Worm (Caenorhabditis elegans): ENCODE results near the gene ZK355.3.

The ZK355.3 gene

ce11 chrII:2878909-2879308 is 48.5 kb downstream of the ZK355.3 start:
- TF ChIP-seq lin-32 (GFP tag; optimal IDR thresholded peaks at IDR 0.05) = no peak
- no peak for TF ChIP-seq lin-13 (tag; optimal IDR thresholded peaks at IDR 0.05)
- TF ChIP-seq pha-4 (tag; optimal IDR thresholded peaks at IDR 0.05) = no peak
- no peak for TF ChIP-seq elt-3 (tag; optimal IDR thresholded peaks at IDR 0.05)
- TF ChIP-seq nhr-28 (tag; optimal IDR thresholded peaks at IDR 0.05) = no peak
- TF ChIP-seq nhr-237 (tag; optimal IDR thresholded peaks at IDR 0.05) = no peak
- no peak for TF ChIP-seq hlh-1 (tag; optimal IDR thresholded peaks at IDR 0.05)
- no peak for TF ChIP-seq flh-1 (GFP tag; optimal IDR thresholded peaks at IDR 0.05)
- TF ChIP-seq ces-1 (GFP tag; optimal IDR thresholded peaks at IDR 0.05) = no peak
- TF ChIP-seq elt-1 (tag; optimal IDR thresholded peaks at IDR 0.05; ENCODE audit: borderline replicate concordance, insufficient read depth) = no peak
- no peak for TF ChIP-seq M03D4.4 (tag; optimal IDR thresholded peaks at IDR 0.05)
- TF ChIP-seq mep-1 (tag; optimal IDR thresholded peaks at IDR 0.05) = no peak
- no peak for TF ChIP-seq unc-39 (tag; optimal IDR thresholded peaks at IDR 0.05)
- TF ChIP-seq nhr-76 (tag; optimal IDR thresholded peaks at IDR 0.05) = no peak
